Fruit fly (Drosophila melanogaster): ENCODE results near the gene Rsod.

- no peak for TF ChIP-seq CG14655 (GFP tag; optimal IDR thresholded peaks at IDR 0.05)
- no peak for TF ChIP-seq CG32121 (GFP tag; IDR thresholded peaks at IDR 0.05)
- TF ChIP-seq CG13204 (GFP tag; optimal IDR thresholded peaks at IDR 0.05) = no peak
- TF ChIP-seq Ets98B (GFP tag; IDR thresholded peaks at IDR 0.05) = no peak
- TF ChIP-seq fd96Ca (GFP tag; IDR thresholded peaks at IDR 0.05) = no peak
- TF ChIP-seq rn (GFP tag; IDR thresholded peaks at IDR 0.05) = no peak
- no peak for TF ChIP-seq CG10348 (GFP tag; IDR thresholded peaks at IDR 0.05)
- TF ChIP-seq Pif1A (GFP tag; optimal IDR thresholded peaks at IDR 0.05) = no peak
- no peak for TF ChIP-seq CG8159 (tag; optimal IDR thresholded peaks at IDR 0.05)
These were observed 6.5 kb upstream of the Rsod start, which contains the start of the genes CG1983 and CG15530 for dm6 chr3R:30177494-30177893.

Measured in whole organism, pupa.